Fruit fly (Drosophila melanogaster) whole organism: ENCODE data around the gene beat-Ib.

Experiments
- CG8478 ChIP-seq: fragments of >200 bp; optimal IDR thresholded peaks from 2 replicates; lab custom pipeline; 2018; ENCODE audit warnings: inconsistent platforms
- Dll ChIP-seq: fragments of >200 bp; optimal IDR thresholded peaks from 2 replicates; lab custom pipeline; 2017
- EcR ChIP-seq, 2 experiments: fragments of >200 bp; optimal IDR thresholded peaks; 2 replicates each; lab custom pipeline; 2017; ENCODE audit warnings: missing biosample characterization in 2 of 2, missing genetic modification characterization in 2 of 2, missing genetic modification reagents in 2 of 2
- pan ChIP-seq: fragments of >200 bp; optimal IDR thresholded peaks from 2 replicates; lab custom pipeline; 2017
- psq ChIP-seq: fragments of >200 bp; optimal IDR thresholded peaks from 2 replicates; lab custom pipeline; 2017
- usp ChIP-seq: fragments of >200 bp; optimal IDR thresholded peaks from 2 replicates; lab custom pipeline; 2017; ENCODE audit warnings: missing biosample characterization, missing genetic modification characterization, mixed read lengths

The beat-Ib gene

DNA sequence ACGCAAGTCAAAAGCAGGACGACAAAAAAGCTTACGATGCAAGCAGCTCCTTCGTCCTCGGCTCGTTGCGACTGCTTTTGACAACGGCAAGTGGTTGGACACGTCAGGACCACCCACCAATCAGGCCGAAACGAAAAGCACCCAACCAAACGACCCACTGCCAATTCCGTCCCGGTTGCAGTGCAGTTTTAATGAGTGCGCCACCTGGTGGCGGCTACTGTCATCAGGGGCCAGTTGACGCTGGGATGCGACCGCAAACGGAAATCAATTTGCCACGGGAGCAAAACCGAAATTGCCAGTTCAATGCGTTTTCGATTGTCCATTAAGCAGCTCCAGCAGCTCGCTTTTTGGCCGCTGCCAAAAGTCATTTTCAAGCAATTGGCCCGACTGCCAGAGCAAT is 58.5 kb downstream of the beat-Ib start:
- TF ChIP-seq EcR (GFP tag; optimal IDR thresholded peaks at IDR 0.05; lab: Kevin White, UChicago) (no peak), usp (GFP tag; lab: Kevin White, UChicago) (no peak), pan (lab: Kevin White, UChicago) (no peak), CG8478 (lab: Kevin White, UChicago) (no peak), psq (lab: Kevin White, UChicago) (no peak), Dll (lab: Kevin White, UChicago) (no peak)

DNA sequence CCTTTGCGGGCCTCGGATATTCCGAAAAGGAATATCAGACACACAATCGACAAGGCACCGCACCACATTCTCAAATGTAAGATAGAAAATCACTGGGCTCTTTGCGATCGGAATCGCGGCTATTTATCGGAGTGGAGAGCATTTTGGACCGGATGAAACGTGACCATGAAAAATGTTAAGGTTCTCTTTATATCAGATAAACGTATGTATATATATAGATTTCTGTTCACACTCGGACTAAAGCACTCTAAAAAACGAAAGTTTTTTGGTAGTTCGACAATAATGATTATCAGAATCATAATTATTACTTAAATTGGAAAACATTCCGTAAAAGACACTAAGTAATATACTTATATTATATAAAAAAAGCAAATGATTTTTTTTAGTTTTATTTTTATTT is 59.9 kb downstream of the beat-Ib start, which contains the start of gene CG31821:
Gene CG31821 (minus strand): TSS at position 101 of the 400 bp plus-strand sequence.
- TF ChIP-seq pan (lab: Kevin White, UChicago), result no peak
- TF ChIP-seq Dll (lab: Kevin White, UChicago), result no peak
- no peak for TF ChIP-seq psq (lab: Kevin White, UChicago)
- no peak for TF ChIP-seq CG8478 (lab: Kevin White, UChicago)
- TF ChIP-seq usp (GFP tag; lab: Kevin White, UChicago), result no peak
- no peak for TF ChIP-seq EcR (GFP tag; optimal IDR thresholded peaks at IDR 0.05; lab: Kevin White, UChicago)

DNA sequence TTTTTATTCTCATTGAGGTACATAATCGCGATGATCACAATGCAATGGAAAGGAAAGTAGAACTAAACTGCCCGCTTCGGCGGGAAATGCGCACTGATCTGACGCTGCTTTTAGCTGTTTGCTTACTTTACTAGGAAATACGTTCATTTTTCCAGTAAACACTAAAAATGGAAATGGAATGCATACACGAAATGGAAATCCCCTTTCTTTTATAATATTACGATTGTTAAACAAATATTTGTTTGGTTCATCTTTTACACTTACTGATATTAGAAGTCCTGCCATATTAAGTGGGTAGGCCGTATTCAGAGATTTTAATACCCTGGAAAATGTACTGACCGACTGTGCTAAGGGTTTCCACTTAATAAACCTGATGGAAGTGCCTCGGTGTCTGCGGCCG is 61.8 kb downstream of the beat-Ib start, which contains the start of gene CG31823:
Gene CG31823 (minus strand): TSS at position 101 of the 400 bp plus-strand sequence.
- no peak for TF ChIP-seq psq (lab: Kevin White, UChicago)
- TF ChIP-seq EcR (GFP tag; optimal IDR thresholded peaks at IDR 0.05; lab: Kevin White, UChicago), result no peak
- no peak for TF ChIP-seq CG8478 (lab: Kevin White, UChicago)
- TF ChIP-seq Dll (lab: Kevin White, UChicago), result no peak
- no peak for TF ChIP-seq pan (lab: Kevin White, UChicago)
- no peak for TF ChIP-seq usp (GFP tag; lab: Kevin White, UChicago)

DNA sequence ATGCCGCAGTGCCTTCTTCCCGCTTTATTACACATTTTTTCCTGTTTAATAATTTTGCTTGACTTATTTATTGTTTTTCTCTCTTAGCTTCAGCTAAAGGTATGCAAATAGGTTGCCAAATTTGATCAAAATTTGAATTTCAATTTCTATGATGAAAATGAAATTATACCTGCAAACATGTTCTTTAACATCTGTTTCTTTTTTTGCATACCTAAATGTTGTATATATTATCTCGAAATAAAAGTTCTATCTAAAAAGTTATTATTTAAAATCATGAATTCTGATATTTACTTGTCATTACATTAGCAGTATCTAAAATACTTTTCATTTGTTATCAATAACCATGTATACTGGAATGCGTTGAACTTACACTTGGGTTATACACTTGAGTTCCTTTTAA is 67.1 kb downstream of the beat-Ib start, which contains the start of gene CG31735:
Gene CG31735 (plus strand): TSS at position 301 of the 400 bp plus-strand sequence.
- no peak for TF ChIP-seq psq (lab: Kevin White, UChicago)

DNA sequence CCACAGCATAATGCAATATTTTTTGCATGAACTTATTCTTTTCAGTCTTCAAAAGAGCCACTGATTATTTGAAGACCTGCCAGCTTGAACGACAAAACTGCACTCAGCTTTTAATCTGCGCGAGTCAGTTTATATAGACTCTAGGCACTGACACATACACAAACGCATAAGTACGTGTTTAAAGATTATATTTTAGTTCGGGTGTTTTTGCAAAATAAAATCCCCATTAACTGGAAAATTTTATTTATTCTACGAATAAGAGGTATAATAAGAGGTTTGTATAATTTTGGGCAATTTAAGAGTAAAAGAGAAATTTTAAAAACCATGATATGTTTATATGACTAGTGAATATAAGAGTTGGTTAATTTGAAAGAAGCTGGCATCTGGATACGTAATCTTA is 68.5 kb downstream of the beat-Ib start, which contains the start of gene Tep1:
Gene Tep1 (minus strand): TSS at position 101 of the 400 bp plus-strand sequence.
- no peak for TF ChIP-seq pan (lab: Kevin White, UChicago)

DNA sequence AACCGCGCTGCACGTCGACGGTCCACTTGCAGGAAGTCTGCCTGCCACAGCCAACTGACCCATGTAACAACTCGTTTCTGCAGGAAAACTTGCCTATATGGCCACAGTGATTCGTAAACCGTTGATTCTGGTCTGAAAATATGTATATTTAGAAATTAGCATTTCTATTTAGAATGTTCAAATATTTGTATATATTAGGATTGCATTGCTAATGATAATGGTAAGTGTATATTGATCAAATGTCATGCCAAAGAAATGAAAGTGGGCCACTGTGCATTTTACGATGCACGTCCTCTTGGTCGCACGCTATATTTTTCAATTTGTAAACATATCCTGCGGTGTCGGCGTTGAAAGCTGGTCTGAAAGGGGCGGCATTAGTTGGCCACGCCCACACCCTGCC is 76.0 kb downstream of the beat-Ib start:
- TF ChIP-seq CG8478 (lab: Kevin White, UChicago), result no peak
- TF ChIP-seq Dll (lab: Kevin White, UChicago), result no peak

DNA sequence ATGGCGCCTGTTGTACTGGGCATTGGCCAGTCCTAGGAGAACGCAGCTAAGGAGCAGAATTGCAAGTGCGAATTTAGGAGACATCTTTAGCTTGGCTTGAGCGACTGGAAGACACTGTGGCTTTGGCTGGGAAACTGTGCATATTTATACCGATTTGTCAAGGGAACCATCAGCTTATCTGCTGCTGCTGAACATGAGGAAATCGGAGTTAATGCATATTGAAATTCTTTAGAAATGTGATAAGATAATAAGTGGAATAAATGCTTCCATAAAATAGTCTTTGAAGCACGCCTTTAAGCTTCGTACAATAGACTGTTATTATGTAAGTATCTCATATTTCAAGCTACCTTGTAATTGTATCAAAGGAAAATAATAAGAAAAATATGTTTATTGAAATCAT is 79.1 kb downstream of the beat-Ib start, which contains the start of gene CG44475:
Gene CG44475 (minus strand): TSS at position 101 of the 400 bp plus-strand sequence.
- no peak for TF ChIP-seq pan (lab: Kevin White, UChicago)
- no peak for TF ChIP-seq Dll (lab: Kevin White, UChicago)
- no peak for TF ChIP-seq usp (GFP tag; lab: Kevin White, UChicago)
- no peak for TF ChIP-seq EcR (GFP tag; optimal IDR thresholded peaks at IDR 0.05; lab: Kevin White, UChicago)
- no peak for TF ChIP-seq psq (lab: Kevin White, UChicago)
- no peak for TF ChIP-seq CG8478 (lab: Kevin White, UChicago)

DNA sequence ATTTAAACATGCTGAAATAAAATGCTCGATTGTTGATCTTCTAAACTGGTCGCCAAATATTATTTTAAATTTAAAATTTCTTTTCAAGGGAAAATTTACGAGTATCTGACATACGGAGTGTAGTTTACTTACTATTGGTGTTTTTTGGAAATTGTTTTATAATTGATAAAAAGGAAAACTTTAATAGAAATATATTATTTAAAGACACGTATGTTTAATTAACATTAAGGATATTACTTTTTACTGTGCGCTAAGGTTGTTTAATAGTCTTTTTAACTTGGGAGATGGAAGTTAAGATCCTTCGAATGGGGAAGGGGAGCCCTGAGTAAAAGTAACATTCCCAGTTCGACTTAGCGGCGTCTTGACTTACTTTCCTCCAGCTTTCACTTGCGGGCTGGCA is 82.2 kb downstream of the beat-Ib start, which contains the start of gene CG7653:
Gene CG7653 (minus strand): TSS at position 101 of the 400 bp plus-strand sequence.
- no peak for TF ChIP-seq psq (lab: Kevin White, UChicago)

DNA sequence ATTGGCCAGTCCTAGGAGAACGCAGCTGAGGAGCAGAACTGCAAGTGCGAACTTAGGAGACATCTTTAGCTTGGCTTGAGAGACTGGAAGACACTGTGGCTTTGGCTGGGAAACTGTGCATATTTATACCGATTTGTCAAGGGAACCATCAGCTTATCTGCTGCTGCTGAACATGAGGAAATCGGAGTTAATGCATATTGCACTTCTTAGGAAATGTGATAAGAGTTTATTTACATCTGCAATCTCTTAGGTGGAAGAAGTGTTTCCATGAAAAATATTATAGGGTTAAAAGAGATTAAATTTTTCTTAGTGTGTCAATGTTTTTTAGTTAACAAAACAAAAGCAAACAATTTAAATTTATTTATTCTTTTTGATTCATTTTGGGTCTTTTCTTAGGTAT is 96.9 kb downstream of the beat-Ib start, which contains the start of gene CG42792:
Gene CG42792 (minus strand): TSS at position 101 of the 400 bp plus-strand sequence.
- TF ChIP-seq pan (lab: Kevin White, UChicago) (no peak), EcR (GFP tag; optimal IDR thresholded peaks at IDR 0.05; lab: Kevin White, UChicago) (no peak), Dll (lab: Kevin White, UChicago) (no peak), usp (GFP tag; lab: Kevin White, UChicago) (no peak), CG8478 (lab: Kevin White, UChicago) (no peak), psq (lab: Kevin White, UChicago) (no peak)
